Fruit fly (Drosophila melanogaster): ENCODE measurements around the gene CG13838.
A peak's percentile ranks its signal among the peaks of the same experiment; 100 is the strongest.

DNA sequence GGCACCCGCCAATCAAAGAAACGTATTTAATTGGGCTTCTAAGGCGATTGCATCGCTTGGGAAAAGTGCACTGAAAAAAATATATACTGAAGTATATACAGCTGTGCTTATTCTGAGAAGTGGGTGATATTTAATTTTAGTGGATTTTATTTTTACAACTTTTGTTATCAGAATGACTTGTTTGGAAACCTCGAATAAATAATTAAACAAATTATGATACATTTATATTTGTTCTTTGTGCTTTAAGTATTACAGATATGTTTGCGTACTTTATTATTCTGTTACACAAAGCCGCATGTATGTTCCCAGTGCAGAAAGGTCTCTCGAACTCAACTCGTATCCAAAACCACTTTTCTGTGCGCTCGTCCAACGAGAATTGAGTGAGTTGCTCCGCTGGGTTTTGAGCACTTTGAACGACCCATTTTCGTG, 6.7 kb downstream of the CG13838 start:
- TF ChIP-seq CG12605 (GFP tag; IDR thresholded peaks at IDR 0.05) = peak; percentile 56; the same call in 1 of the 2 replicates
- peak; percentile 93 for TF ChIP-seq CG14655 (GFP tag; optimal IDR thresholded peaks at IDR 0.05)
- TF ChIP-seq CG13204 (GFP tag; optimal IDR thresholded peaks at IDR 0.05) = no peak
- peak; percentile 52; the same call in 1 of the 2 replicates for TF ChIP-seq CG10348 (GFP tag; IDR thresholded peaks at IDR 0.05)
- peak; percentile 83 for TF ChIP-seq CG9948 (tag; optimal IDR thresholded peaks at IDR 0.05)
- peak; percentile 77 for TF ChIP-seq CG17806 (tag; optimal IDR thresholded peaks at IDR 0.05)
- peak; percentile 88 for TF ChIP-seq CG8159 (tag; optimal IDR thresholded peaks at IDR 0.05)
- peak; percentile 72 for TF ChIP-seq CG4496 (GFP tag; IDR thresholded peaks at IDR 0.05)
- peak; percentile 90 for TF ChIP-seq CG32121 (GFP tag; IDR thresholded peaks at IDR 0.05)
- TF ChIP-seq Pif1B (GFP tag; optimal IDR thresholded peaks at IDR 0.05) = peak; percentile 86

All from whole organism, pupa.